Worm (Caenorhabditis elegans) whole organism, mixed stage, embryonic: ENCODE measurements around the gene nlp-35.

Experiments
- M03D4.4 ChIP-seq: sonication (generic microtip); optimal IDR thresholded peaks from 2 replicates; lab custom pipeline; 2017; ENCODE audit warnings: mild to moderate bottlenecking, missing genetic modification characterization, missing compliant biosample characterization
- bed-3 ChIP-seq: fragments of 200-800 bp; sonication (Bioruptor generic); optimal IDR thresholded peaks from 3 replicates; lab custom pipeline; 2018; ENCODE audit warnings: mild to moderate bottlenecking, missing genetic modification characterization, moderate library complexity, missing compliant biosample characterization
- blmp-1 ChIP-seq: fragments of 150-350 bp; optimal IDR thresholded peaks from 2 replicates; lab custom pipeline; 2014; ENCODE audit warnings: missing biosample characterization, missing genetic modification characterization
- ceh-39 ChIP-seq: fragments of 150-350 bp; optimal IDR thresholded peaks from 2 replicates; lab custom pipeline; 2014; ENCODE audit warnings: missing biosample characterization, missing genetic modification characterization
- ceh-43 ChIP-seq: fragments of 200-800 bp; sonication (Bioruptor generic); optimal IDR thresholded peaks from 2 replicates; lab custom pipeline; 2018; ENCODE audit warnings: mild to moderate bottlenecking, missing genetic modification characterization, moderate library complexity, missing compliant biosample characterization
- ceh-83 ChIP-seq: fragments of 200-800 bp; sonication (Bioruptor generic); optimal IDR thresholded peaks from 2 replicates; lab custom pipeline; 2018; ENCODE audit warnings: mild to moderate bottlenecking, missing genetic modification characterization, missing compliant biosample characterization
- ces-1 ChIP-seq: fragments of 150-350 bp; optimal IDR thresholded peaks from 2 replicates; lab custom pipeline; 2014; ENCODE audit warnings: missing biosample characterization, missing genetic modification reagents, missing genetic modification characterization
- cnd-1 ChIP-seq: fragments of 200-800 bp; sonication (Bioruptor generic); optimal IDR thresholded peaks from 2 replicates; lab custom pipeline; 2018; ENCODE audit warnings: mild to moderate bottlenecking, missing genetic modification characterization, missing compliant biosample characterization
- drap-1 ChIP-seq: fragments of 200-800 bp; sonication (Bioruptor generic); optimal IDR thresholded peaks from 3 replicates; lab custom pipeline; 2018; ENCODE audit warnings: mild to moderate bottlenecking, missing genetic modification characterization, missing compliant biosample characterization
- elt-1 ChIP-seq: sonication (generic microtip); optimal IDR thresholded peaks from 2 replicates; lab custom pipeline; 2017; ENCODE audit warnings: missing genetic modification characterization, mild to moderate bottlenecking, missing compliant biosample characterization, antibody characterized with exemption, moderate library complexity, borderline replicate concordance; ENCODE audit not compliant: insufficient read depth
- flh-1 ChIP-seq: fragments of 200-800 bp; sonication (Bioruptor generic); optimal IDR thresholded peaks from 2 replicates; lab custom pipeline; 2018; ENCODE audit warnings: mild to moderate bottlenecking, missing genetic modification characterization, moderate library complexity, missing compliant biosample characterization
- ham-2 ChIP-seq: fragments of 200-800 bp; sonication (Bioruptor generic); optimal IDR thresholded peaks from 2 replicates; lab custom pipeline; 2018; ENCODE audit warnings: mild to moderate bottlenecking, missing genetic modification characterization, missing compliant biosample characterization
- hlh-1 ChIP-seq: fragments of 150-350 bp; optimal IDR thresholded peaks from 2 replicates; lab custom pipeline; 2014; ENCODE audit warnings: missing biosample characterization, missing genetic modification reagents, missing genetic modification characterization
- lin-13 ChIP-seq: fragments of 150-350 bp; optimal IDR thresholded peaks from 2 replicates; lab custom pipeline; 2014; ENCODE audit warnings: missing biosample characterization, missing genetic modification characterization
- lin-32 ChIP-seq: fragments of 200-800 bp; sonication (Bioruptor generic); optimal IDR thresholded peaks from 2 replicates; lab custom pipeline; 2018; ENCODE audit warnings: mild to moderate bottlenecking, missing genetic modification characterization, missing compliant biosample characterization
- lsy-2 ChIP-seq: fragments of 150-350 bp; optimal IDR thresholded peaks from 2 replicates; lab custom pipeline; 2014; ENCODE audit warnings: missing biosample characterization, missing genetic modification characterization
- mab-5 ChIP-seq: fragments of 150-350 bp; optimal IDR thresholded peaks from 2 replicates; lab custom pipeline; 2014; ENCODE audit warnings: missing biosample characterization, missing genetic modification characterization
- mep-1 ChIP-seq: fragments of 150-350 bp; optimal IDR thresholded peaks from 2 replicates; lab custom pipeline; 2017; ENCODE audit warnings: missing biosample characterization, missing genetic modification reagents, missing genetic modification characterization, inconsistent platforms
- mls-2 ChIP-seq: sonication (generic microtip); optimal IDR thresholded peaks from 2 replicates; lab custom pipeline; 2016; ENCODE audit warnings: mild to moderate bottlenecking, missing genetic modification characterization, moderate library complexity, missing compliant biosample characterization
- nhr-12 ChIP-seq: fragments of 150-350 bp; optimal IDR thresholded peaks from 2 replicates; lab custom pipeline; 2014; ENCODE audit warnings: missing biosample characterization, missing genetic modification characterization
- nhr-2 ChIP-seq: fragments of 150-350 bp; optimal IDR thresholded peaks from 2 replicates; lab custom pipeline; 2014; ENCODE audit warnings: missing biosample characterization, missing genetic modification characterization
- nhr-28 ChIP-seq: fragments of 150-350 bp; optimal IDR thresholded peaks from 2 replicates; lab custom pipeline; 2014; ENCODE audit warnings: missing biosample characterization, missing genetic modification characterization
- nhr-76 ChIP-seq: sonication (generic microtip); optimal IDR thresholded peaks from 2 replicates; lab custom pipeline; 2017; ENCODE audit warnings: missing biosample characterization, missing genetic modification characterization
- pha-4 ChIP-seq: fragments of 150-350 bp; optimal IDR thresholded peaks from 2 replicates; lab custom pipeline; 2018; ENCODE audit warnings: missing biosample characterization, missing genetic modification reagents, missing genetic modification characterization
- sem-2 ChIP-seq: fragments of 200-800 bp; sonication (Bioruptor generic); optimal IDR thresholded peaks from 2 replicates; lab custom pipeline; 2018; ENCODE audit warnings: mild to moderate bottlenecking, missing genetic modification characterization, missing compliant biosample characterization
- snpc-4 ChIP-seq: fragments of 150-350 bp; optimal IDR thresholded peaks from 2 replicates; lab custom pipeline; 2014; ENCODE audit warnings: missing biosample characterization, missing genetic modification characterization
- tbx-8 ChIP-seq: fragments of 200-800 bp; sonication (Bioruptor generic); optimal IDR thresholded peaks from 2 replicates; lab custom pipeline; 2018; ENCODE audit warnings: mild to moderate bottlenecking, missing genetic modification characterization, moderate library complexity, missing compliant biosample characterization
- unc-120 ChIP-seq: sonication (generic microtip); optimal IDR thresholded peaks from 2 replicates; lab custom pipeline; 2017; ENCODE audit warnings: missing genetic modification characterization, missing compliant biosample characterization; ENCODE audit not compliant: poor library complexity, severe bottlenecking
- unc-39 ChIP-seq: fragments of 150-350 bp; optimal IDR thresholded peaks from 2 replicates; lab custom pipeline; 2014; ENCODE audit warnings: missing biosample characterization, missing genetic modification characterization
- unc-62 ChIP-seq: fragments of 150-350 bp; optimal IDR thresholded peaks from 2 replicates; lab custom pipeline; 2014; ENCODE audit warnings: missing biosample characterization, missing genetic modification reagents, missing genetic modification characterization
- zip-8 ChIP-seq: fragments of 150-350 bp; optimal IDR thresholded peaks from 2 replicates; lab custom pipeline; 2014; ENCODE audit warnings: missing biosample characterization, missing genetic modification characterization
- ztf-11 ChIP-seq: fragments of 150-350 bp; optimal IDR thresholded peaks from 2 replicates; lab custom pipeline; 2014; ENCODE audit warnings: missing biosample characterization, missing genetic modification characterization

Gene nlp-35

ce11 chrIV:9518608-9519007 is at the start of gene nlp-35:
Gene nlp-35, minus strand, starts transcription at chrIV:9518926.
- no peak for TF ChIP-seq sem-2 (GFP tag; lab: Kevin White, UChicago)
- no peak for TF ChIP-seq flh-1 (GFP tag; lab: Kevin White, UChicago)
- no peak for TF ChIP-seq mep-1
- no peak for TF ChIP-seq mab-5 (tag; lab: Kevin White, UChicago)

DNA sequence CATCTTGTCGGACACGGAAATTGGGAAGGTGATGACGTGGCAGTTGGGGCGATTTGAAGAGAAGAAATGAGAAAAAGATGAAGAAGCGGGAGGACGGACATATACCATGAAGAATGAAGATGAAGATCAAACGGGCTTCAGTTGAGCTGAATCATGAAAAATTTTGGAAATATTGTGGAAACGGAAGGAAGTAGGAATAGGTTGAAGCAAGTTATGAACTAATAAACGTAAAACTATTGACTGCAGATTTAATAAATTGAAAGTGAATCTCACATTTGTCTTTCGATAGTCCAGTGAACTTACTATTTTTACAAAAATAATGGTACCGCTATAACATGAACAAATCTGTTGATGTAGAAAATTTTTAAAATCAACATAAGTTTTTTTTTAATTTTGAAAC is 47.8 kb upstream of the nlp-35 start, which contains the start of gene lron-14:
TSS of gene lron-14 (minus strand) at position 101 of the 400 bp plus-strand sequence.
- TF ChIP-seq nhr-12 (tag; lab: Kevin White, UChicago) (no peak), ham-2 (no peak), mab-5 (tag; lab: Kevin White, UChicago) (no peak), bed-3 (GFP tag; lab: Kevin White, UChicago) (no peak), lin-32 (no peak), cnd-1 (tag; lab: Kevin White, UChicago) (no peak), unc-62 (GFP tag; lab: Kevin White, UChicago) (no peak), unc-39 (tag; lab: Kevin White, UChicago) (no peak), blmp-1 (no peak), ceh-39 (no peak), nhr-76 (no peak), M03D4.4 (tag; lab: Kevin White, UChicago) (no peak), ces-1 (GFP tag; lab: Kevin White, UChicago) (no peak), hlh-1 (tag; lab: Kevin White, UChicago) (no peak), ztf-11 (tag; lab: Kevin White, UChicago) (no peak), mls-2 (tag; lab: Kevin White, UChicago) (no peak), lsy-2 (tag; lab: Kevin White, UChicago) (no peak)

DNA sequence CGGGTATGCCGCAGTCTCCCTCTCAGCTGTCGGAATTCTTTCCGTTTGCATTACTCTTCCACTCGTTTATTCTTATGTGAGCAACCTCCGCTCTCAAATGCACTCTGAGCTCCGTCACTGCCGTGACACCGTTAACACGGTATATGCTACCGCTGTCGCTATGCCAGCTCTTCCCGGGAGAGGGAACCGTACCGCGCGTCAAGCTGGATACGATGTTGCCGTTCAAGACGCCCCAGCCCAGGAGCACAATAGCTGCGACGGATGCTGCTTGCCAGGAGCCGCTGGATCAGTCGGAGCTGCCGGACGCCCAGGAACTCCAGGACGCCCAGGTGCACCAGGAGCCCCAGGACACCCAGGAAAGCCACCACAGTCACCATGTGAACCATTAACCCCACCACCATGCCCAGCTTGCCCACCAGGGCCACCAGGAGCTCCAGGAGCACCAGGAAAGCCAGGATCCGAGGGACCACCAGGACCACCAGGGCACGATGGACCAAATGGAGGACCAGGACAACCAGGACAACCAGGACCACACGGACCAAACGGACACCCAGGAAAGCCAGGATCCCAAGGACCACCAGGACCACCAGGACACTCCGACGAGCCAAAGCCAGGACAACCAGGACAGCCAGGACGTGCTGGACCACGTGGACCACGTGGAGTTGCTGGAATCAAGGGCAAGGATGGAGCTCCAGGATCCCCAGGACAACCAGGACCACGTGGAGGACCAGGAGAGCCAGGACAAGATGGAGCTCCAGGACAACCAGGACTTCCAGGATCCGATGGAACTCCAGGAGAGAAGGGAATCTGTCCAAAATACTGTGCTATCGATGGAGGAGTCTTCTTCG is 45.0 kb upstream of the nlp-35 start:
- TF ChIP-seq ceh-83 (GFP tag; lab: Kevin White, UChicago) (no peak), tbx-8 (GFP tag; lab: Kevin White, UChicago) (no peak), lsy-2 (tag; lab: Kevin White, UChicago) (no peak), hlh-1 (tag; lab: Kevin White, UChicago) (no peak), lin-32 (no peak), bed-3 (GFP tag; lab: Kevin White, UChicago) (no peak), nhr-28 (tag; lab: Kevin White, UChicago) (no peak), ztf-11 (tag; lab: Kevin White, UChicago) (no peak), unc-62 (GFP tag; lab: Kevin White, UChicago) (no peak), ham-2 (no peak), M03D4.4 (tag; lab: Kevin White, UChicago) (no peak), zip-8 (tag; lab: Kevin White, UChicago) (no peak), cnd-1 (tag; lab: Kevin White, UChicago) (no peak), ceh-39 (no peak), mls-2 (tag; lab: Kevin White, UChicago) (no peak), nhr-2 (tag; lab: Kevin White, UChicago) (no peak)
- TF ChIP-seq, all 35 proteins: peak for 0

DNA sequence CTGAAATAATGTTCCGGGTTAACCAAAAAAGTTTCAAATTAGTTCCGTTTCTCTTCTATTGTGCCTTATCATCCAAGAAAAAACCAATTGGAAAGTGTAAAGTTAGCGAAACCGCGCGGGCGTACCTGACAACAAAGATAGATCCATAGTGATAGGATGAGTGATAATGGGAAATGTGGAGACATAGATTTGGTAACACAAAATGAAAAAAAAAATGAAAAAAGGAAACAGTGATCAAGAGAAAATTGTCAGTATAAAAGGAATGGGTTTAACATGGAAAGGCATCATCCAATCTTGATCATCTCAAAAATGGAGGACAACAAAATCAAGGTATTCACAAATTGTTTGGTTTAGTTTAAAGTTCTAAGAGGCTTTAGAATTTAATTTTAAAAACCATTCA is 44.4 kb upstream of the nlp-35 start, which contains the start of gene col-122:
TSS of gene col-122 (plus strand) at position 301 of the 400 bp plus-strand sequence.
- no peak for TF ChIP-seq lin-13 (tag; lab: Kevin White, UChicago)
- TF ChIP-seq snpc-4 (tag; lab: Kevin White, UChicago): no peak
- no peak for TF ChIP-seq pha-4 (tag; lab: Kevin White, UChicago)
- TF ChIP-seq M03D4.4 (tag; lab: Kevin White, UChicago): no peak
- TF ChIP-seq flh-1 (GFP tag; lab: Kevin White, UChicago): no peak
- no peak for TF ChIP-seq ceh-43 (GFP tag; lab: Kevin White, UChicago)
- no peak for TF ChIP-seq drap-1
- no peak for TF ChIP-seq elt-1 (tag; lab: Kevin White, UChicago)
- TF ChIP-seq sem-2 (GFP tag; lab: Kevin White, UChicago): no peak
- no peak for TF ChIP-seq ceh-39
- TF ChIP-seq mep-1: no peak
- TF ChIP-seq blmp-1: no peak
- TF ChIP-seq nhr-12 (tag; lab: Kevin White, UChicago): no peak
- TF ChIP-seq nhr-28 (tag; lab: Kevin White, UChicago): no peak
- TF ChIP-seq lin-32: no peak
- TF ChIP-seq unc-120 (tag; lab: Kevin White, UChicago): no peak
- TF ChIP-seq, all 35 proteins: peak for 0
